Fruit fly (Drosophila melanogaster) whole organism, pupa: ENCODE measurements around the gene sff.

Experiments used
- Pif1A ChIP-seq: fragments of 200-800 bp; sonication (Bioruptor generic); optimal IDR thresholded peaks from 3 replicates; lab custom pipeline; 2016; ENCODE audit warnings: missing biosample characterization, missing genetic modification characterization
- Pif1B ChIP-seq: fragments of 200-800 bp; sonication (Bioruptor generic); optimal IDR thresholded peaks from 3 replicates; lab custom pipeline; 2016; ENCODE audit warnings: missing biosample characterization, missing genetic modification characterization

- TF ChIP-seq Pif1B (GFP tag; lab: Kevin White, UChicago) (no peak), Pif1A (GFP tag; lab: Kevin White, UChicago) (no peak)
Measured at dm6 chr3L:15954784-15955427, 30.2 kb upstream of the sff start, which contains the start of the genes Pka-C3 and GXIVsPLA2.
